Worm (Caenorhabditis elegans) whole organism, L1 larva: ENCODE data around the gene W02A2.9.

Experiments
- aly-2 ChIP-seq: fragments of 150-350 bp; optimal IDR thresholded peaks from 2 replicates; lab custom pipeline; 2014; ENCODE audit warnings: missing biosample characterization, missing genetic modification characterization
- nhr-237 ChIP-seq: fragments of 150-350 bp; optimal IDR thresholded peaks from 2 replicates; lab custom pipeline; 2014; ENCODE audit warnings: missing biosample characterization, missing genetic modification characterization
- nhr-71 ChIP-seq: sonication (generic microtip); optimal IDR thresholded peaks from 2 replicates; lab custom pipeline; 2016; ENCODE audit warnings: mild to moderate bottlenecking, missing genetic modification characterization, moderate library complexity, missing compliant biosample characterization
- unc-130 ChIP-seq: fragments of 150-350 bp; optimal IDR thresholded peaks from 2 replicates; lab custom pipeline; 2017; ENCODE audit warnings: missing biosample characterization, missing genetic modification characterization, inconsistent platforms

- TF ChIP-seq aly-2 (peak; percentile 42), nhr-237 (tag; lab: Kevin White, UChicago) (no peak), unc-130 (tag; lab: Kevin White, UChicago) (peak; percentile 90), nhr-71 (tag; lab: Kevin White, UChicago) (peak; percentile 84)
Observed at ce11 chrIV:13386043-13386442, 38.6 kb downstream of the W02A2.9 start, which contains the start of the genes Y62E10A.20, Y62E10A.23 and mdt-9.
